Worm (Caenorhabditis elegans) whole organism, early embryonic: ENCODE measurements around the gene ZK1010.2.

Experiments
- aly-1 ChIP-seq: sonication (generic microtip); optimal IDR thresholded peaks from 2 replicates; lab custom pipeline; 2016; ENCODE audit warnings: missing genetic modification characterization, missing compliant biosample characterization
- hmbx-1 ChIP-seq: sonication (generic microtip); optimal IDR thresholded peaks from 2 replicates; lab custom pipeline; 2016; ENCODE audit warnings: mild to moderate bottlenecking, missing genetic modification characterization, missing compliant biosample characterization

DNA sequence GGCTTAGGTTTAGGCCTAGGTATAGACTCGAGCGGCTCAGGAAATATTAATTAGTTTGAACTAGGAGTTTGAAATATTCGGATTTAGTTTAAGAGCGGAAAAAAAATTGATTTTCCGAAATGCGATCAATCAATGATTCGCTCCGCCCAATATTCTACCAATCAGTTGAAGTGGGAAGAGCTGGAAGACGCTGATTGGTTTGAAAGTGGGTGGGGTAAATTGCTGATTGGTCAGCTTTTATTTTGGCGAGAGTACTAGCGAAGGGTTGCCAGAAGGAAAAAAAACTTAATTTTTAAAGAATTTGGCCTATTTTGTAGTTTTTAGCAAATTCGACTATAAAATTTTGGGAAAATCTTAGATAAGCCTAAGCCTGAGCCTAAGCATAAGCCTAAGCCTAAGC lies 33.6 kb downstream of the ZK1010.2 start:
- TF ChIP-seq aly-1 (tag; lab: Kevin White, UChicago) (no peak), hmbx-1 (tag; lab: Kevin White, UChicago) (no peak)
